Worm (Caenorhabditis elegans): ENCODE data around the gene best-20.

Gene best-20

ce11 chrIV:3794437-3794836 is 38.4 kb downstream of the best-20 start, which contains the start of gene K09B3.1:
TSS of gene K09B3.1 (plus strand) at chrIV:3794737.
- TF ChIP-seq dao-5 (tag; optimal IDR thresholded peaks at IDR 0.05) (no peak), him-1 (tag; optimal IDR thresholded peaks at IDR 0.05) (no peak), W03F9.2 (tag; optimal IDR thresholded peaks at IDR 0.05) (no peak)

ce11 chrIV:3797442-3797841 is 41.4 kb downstream of the best-20 start:
- TF ChIP-seq W03F9.2 (tag; optimal IDR thresholded peaks at IDR 0.05): no peak
- TF ChIP-seq him-1 (tag; optimal IDR thresholded peaks at IDR 0.05): no peak
- TF ChIP-seq dao-5 (tag; optimal IDR thresholded peaks at IDR 0.05): no peak

- TF ChIP-seq dao-5 (tag; optimal IDR thresholded peaks at IDR 0.05) (no peak), him-1 (tag; optimal IDR thresholded peaks at IDR 0.05) (no peak), W03F9.2 (tag; optimal IDR thresholded peaks at IDR 0.05) (no peak)
Measured at ce11 chrIV:3800952-3801351, 44.9 kb downstream of the best-20 start, which contains the start of gene osm-3. TSS of gene osm-3 (minus strand) at chrIV:3801052.

ce11 chrIV:3803252-3803651 is 47.2 kb downstream of the best-20 start, which contains the start of the genes algn-14 and M02B7.2:
TSS of gene algn-14 (minus strand) at chrIV:3803426.
TSS of gene M02B7.2 (plus strand) at chrIV:3803581.
- no peak for TF ChIP-seq him-1 (tag; optimal IDR thresholded peaks at IDR 0.05)
- TF ChIP-seq W03F9.2 (tag; optimal IDR thresholded peaks at IDR 0.05): peak; percentile 49
- TF ChIP-seq dao-5 (tag; optimal IDR thresholded peaks at IDR 0.05): no peak

ce11 chrIV:3805219-3805618 is 49.2 kb downstream of the best-20 start, which contains the start of gene fbxc-47:
TSS of gene fbxc-47 (plus strand) at chrIV:3805519.
- TF ChIP-seq dao-5 (tag; optimal IDR thresholded peaks at IDR 0.05) (no peak), him-1 (tag; optimal IDR thresholded peaks at IDR 0.05) (no peak), W03F9.2 (tag; optimal IDR thresholded peaks at IDR 0.05) (no peak)

- TF ChIP-seq dao-5 (tag; optimal IDR thresholded peaks at IDR 0.05): no peak
- TF ChIP-seq him-1 (tag; optimal IDR thresholded peaks at IDR 0.05): no peak
- TF ChIP-seq W03F9.2 (tag; optimal IDR thresholded peaks at IDR 0.05): no peak
Measured at ce11 chrIV:3807092-3807491, 51.1 kb downstream of the best-20 start, which contains the start of gene M02B7.7. TSS of gene M02B7.7 (minus strand) at chrIV:3807192.

- TF ChIP-seq dao-5 (tag; optimal IDR thresholded peaks at IDR 0.05) (no peak), him-1 (tag; optimal IDR thresholded peaks at IDR 0.05) (no peak), W03F9.2 (tag; optimal IDR thresholded peaks at IDR 0.05) (no peak)
Measured at ce11 chrIV:3807545-3807944, 51.5 kb downstream of the best-20 start.

Measured in whole organism, L4/young adult.